Fruit fly (Drosophila melanogaster): ENCODE data around the gene CG5885.

Gene CG5885

dm6 chr2L:9915011-9915850 is 2.9 kb downstream of the CG5885 start, which contains the start of gene yip2 (continued):
- TF ChIP-seq CG16779 (tag; optimal IDR thresholded peaks at IDR 0.05), result peak; percentile 99
- peak; percentile 97 for TF ChIP-seq CG8119 (GFP tag; IDR thresholded peaks at IDR 0.05)
- TF ChIP-seq CG32006 (GFP tag; optimal IDR thresholded peaks at IDR 0.05), result peak; percentile 80
- peak; percentile 99 for TF ChIP-seq spab (GFP tag; optimal IDR thresholded peaks at IDR 0.05)
- peak; percentile 54 for TF ChIP-seq acj6 (GFP tag; optimal IDR thresholded peaks at IDR 0.05)
- TF ChIP-seq CG9139 (GFP tag; optimal IDR thresholded peaks at IDR 0.05), result peak; percentile 100
- TF ChIP-seq CG6276 (GFP tag; optimal IDR thresholded peaks at IDR 0.05), result peak; percentile 100
- TF ChIP-seq CG11294 (GFP tag; IDR thresholded peaks at IDR 0.05), result peak; percentile 10; the same call in 1 of the 2 replicates
- no peak for TF ChIP-seq Sox15 (GFP tag; optimal IDR thresholded peaks at IDR 0.05)
- peak; percentile 57 for TF ChIP-seq cyc (GFP tag; optimal IDR thresholded peaks at IDR 0.05)

dm6 chr2L:9912570-9913260 is 5.4 kb downstream of the CG5885 start, which contains the start of the genes Etl1 and Srp54:
Gene Etl1 (minus strand): TSS chr2L:9912608.
Gene Srp54 (plus strand): TSS chr2L:9912911.
- TF ChIP-seq ss (GFP tag; optimal IDR thresholded peaks at IDR 0.05), result no peak
- TF ChIP-seq CG7368 (GFP tag; optimal IDR thresholded peaks at IDR 0.05), result no peak
- no peak for TF ChIP-seq pdm3 (GFP tag; optimal IDR thresholded peaks at IDR 0.05)
- TF ChIP-seq CG6854 (GFP tag; optimal IDR thresholded peaks at IDR 0.05), result no peak
- no peak for TF ChIP-seq Blimp-1 (GFP tag; optimal IDR thresholded peaks at IDR 0.05)
- no peak for TF ChIP-seq Ets21C (GFP tag; optimal IDR thresholded peaks at IDR 0.05)
- TF ChIP-seq CG11294 (GFP tag; IDR thresholded peaks at IDR 0.05), result no peak
- TF ChIP-seq CG11762 (GFP tag; optimal IDR thresholded peaks at IDR 0.05; ENCODE audit: insufficient read depth), result no peak
- TF ChIP-seq CG32006 (GFP tag; optimal IDR thresholded peaks at IDR 0.05), result no peak
- no peak for TF ChIP-seq CG8319 (GFP tag; optimal IDR thresholded peaks at IDR 0.05)
- no peak for TF ChIP-seq cyc (GFP tag; optimal IDR thresholded peaks at IDR 0.05)
- no peak for TF ChIP-seq vri (GFP tag; optimal IDR thresholded peaks at IDR 0.05)
- no peak for TF ChIP-seq CG9139 (GFP tag; optimal IDR thresholded peaks at IDR 0.05)
- TF ChIP-seq acj6 (GFP tag; optimal IDR thresholded peaks at IDR 0.05), result no peak
- TF ChIP-seq CG4318 (GFP tag; optimal IDR thresholded peaks at IDR 0.05), result no peak
- peak; percentile 22 for TF ChIP-seq CG3919 (GFP tag; optimal IDR thresholded peaks at IDR 0.05)
- no peak for TF ChIP-seq CG11902 (GFP tag; optimal IDR thresholded peaks at IDR 0.05)
- no peak for TF ChIP-seq fd85E (GFP tag; optimal IDR thresholded peaks at IDR 0.05)
- peak; percentile 11 for TF ChIP-seq esn (GFP tag; optimal IDR thresholded peaks at IDR 0.05)
- no peak for TF ChIP-seq Eip93F (GFP tag; optimal IDR thresholded peaks at IDR 0.05)
- TF ChIP-seq Met (GFP tag; optimal IDR thresholded peaks at IDR 0.05), result no peak
- TF ChIP-seq CG16779 (tag; optimal IDR thresholded peaks at IDR 0.05), result no peak
- TF ChIP-seq Ets96B (tag; optimal IDR thresholded peaks at IDR 0.05), result no peak
- no peak for TF ChIP-seq CG6792 (GFP tag; optimal IDR thresholded peaks at IDR 0.05)
- no peak for TF ChIP-seq Sox102F (GFP tag; optimal IDR thresholded peaks at IDR 0.05)
- no peak for TF ChIP-seq fd59A (GFP tag; optimal IDR thresholded peaks at IDR 0.05)
- TF ChIP-seq Hr38 (GFP tag; optimal IDR thresholded peaks at IDR 0.05), result no peak
- TF ChIP-seq CG6163 (GFP tag; IDR thresholded peaks at IDR 0.05), result no peak
- no peak for TF ChIP-seq dsx (GFP tag; optimal IDR thresholded peaks at IDR 0.05; ENCODE audit: poor library complexity, severe bottlenecking)
- TF ChIP-seq Sox14 (GFP tag; optimal IDR thresholded peaks at IDR 0.05), result peak; percentile 17
- TF ChIP-seq OdsH (GFP tag; optimal IDR thresholded peaks at IDR 0.05), result no peak
- TF ChIP-seq CG6808 (GFP tag; optimal IDR thresholded peaks at IDR 0.05), result no peak
- no peak for TF ChIP-seq topi (GFP tag; optimal IDR thresholded peaks at IDR 0.05)
- no peak for TF ChIP-seq net (GFP tag; optimal IDR thresholded peaks at IDR 0.05)
- TF ChIP-seq Hr39 (GFP tag; optimal IDR thresholded peaks at IDR 0.05), result no peak
- no peak for TF ChIP-seq CG10631 (GFP tag; optimal IDR thresholded peaks at IDR 0.05)
- TF ChIP-seq Sox15 (GFP tag; optimal IDR thresholded peaks at IDR 0.05), result no peak
- TF ChIP-seq Smox (GFP tag; optimal IDR thresholded peaks at IDR 0.05), result no peak
- TF ChIP-seq CG3032 (tag; optimal IDR thresholded peaks at IDR 0.05), result peak; percentile 5
- TF ChIP-seq salr (GFP tag; optimal IDR thresholded peaks at IDR 0.05), result no peak
- TF ChIP-seq CG10669 (GFP tag; optimal IDR thresholded peaks at IDR 0.05), result no peak
- TF ChIP-seq Eip78C (GFP tag), result peak; percentile 52
- no peak for TF ChIP-seq CG8632 (GFP tag; optimal IDR thresholded peaks at IDR 0.05)

All from whole organism, prepupa.